Worm (Caenorhabditis elegans): ENCODE measurements around the gene smg-4.

ce11 chrV:9811154-9811553, 33.6 kb upstream of the smg-4 start, which contains the start of gene sru-29:
- TF ChIP-seq klf-2 (GFP tag; conservative IDR thresholded peaks at IDR 0.05), result no peak
- no peak for TF ChIP-seq flt-1 (GFP tag; IDR thresholded peaks at IDR 0.05)
